Worm (Caenorhabditis elegans): ENCODE data around the gene srsx-26.

Gene srsx-26

ce11 chrV:10120898-10121297, 27.6 kb upstream of the srsx-26 start, which contains the start of gene srxa-18:
TSS of gene srxa-18 (minus strand) at chrV:10120997.
- no peak for TF ChIP-seq nhr-80 (tag; optimal IDR thresholded peaks at IDR 0.05)
- TF ChIP-seq egl-18 (GFP tag; IDR thresholded peaks at IDR 0.05) = no peak

ce11 chrV:10122670-10123069, 25.8 kb upstream of the srsx-26 start, which contains the start of gene srxa-19:
TSS of gene srxa-19 (minus strand) at chrV:10122770.
- TF ChIP-seq cebp-2 (GFP tag; IDR thresholded peaks at IDR 0.05) (no peak), hmg-1.2 (GFP tag; IDR thresholded peaks at IDR 0.05) (no peak), madf-10 (tag; optimal IDR thresholded peaks at IDR 0.05) (no peak), F10E7.11 (tag; optimal IDR thresholded peaks at IDR 0.05) (no peak), madf-6 (GFP tag; IDR thresholded peaks at IDR 0.05) (no peak), madf-8 (GFP tag; conservative IDR thresholded peaks at IDR 0.05) (no peak), aptf-3 (GFP tag; IDR thresholded peaks at IDR 0.05) (no peak), B0336.3 (GFP tag; IDR thresholded peaks at IDR 0.05) (no peak), ceh-79 (tag; optimal IDR thresholded peaks at IDR 0.05) (no peak), xnd-1 (tag; optimal IDR thresholded peaks at IDR 0.05) (no peak), rpc-1 (optimal IDR thresholded peaks at IDR 0.05) (no peak), rpc-1 (tag; optimal IDR thresholded peaks at IDR 0.05) (no peak), D2030.7 (GFP tag; IDR thresholded peaks at IDR 0.05) (no peak), nfyb-1 (GFP tag; IDR thresholded peaks at IDR 0.05) (no peak), K12H6.12 (tag; optimal IDR thresholded peaks at IDR 0.05) (no peak), pbrm-1 (GFP tag; IDR thresholded peaks at IDR 0.05) (no peak), rec-8 (tag; optimal IDR thresholded peaks at IDR 0.05) (no peak), F37B4.10 (GFP tag; IDR thresholded peaks at IDR 0.05) (no peak), lin-54 (GFP tag; optimal IDR thresholded peaks at IDR 0.05) (no peak), hrde-1 (tag; optimal IDR thresholded peaks at IDR 0.05; ENCODE audit: borderline replicate concordance) (no peak), hmg-20 (GFP tag; IDR thresholded peaks at IDR 0.05) (no peak)

ce11 chrV:10123324-10123723, 25.1 kb upstream of the srsx-26 start, which contains the start of gene C08B6.6:
TSS of gene C08B6.6 (plus strand) at chrV:10123624.
- no peak for TF ChIP-seq cebp-2 (GFP tag; IDR thresholded peaks at IDR 0.05)
- no peak for TF ChIP-seq cebp-1 (GFP tag; IDR thresholded peaks at IDR 0.05)
- no peak for TF ChIP-seq cebp-1 (tag; optimal IDR thresholded peaks at IDR 0.05)
- no peak for TF ChIP-seq F49E8.2 (tag; optimal IDR thresholded peaks at IDR 0.05; ENCODE audit: insufficient read depth)
- TF ChIP-seq die-1 (tag; optimal IDR thresholded peaks at IDR 0.05) = no peak
- no peak for TF ChIP-seq nfyb-1 (GFP tag; IDR thresholded peaks at IDR 0.05)
- no peak for TF ChIP-seq snpc-1.1 (tag; optimal IDR thresholded peaks at IDR 0.05; ENCODE audit: insufficient read depth)
- TF ChIP-seq ceh-58 (GFP tag; IDR thresholded peaks at IDR 0.05) = no peak
- no peak for TF ChIP-seq F39B2.1 (GFP tag; IDR thresholded peaks at IDR 0.05)
- no peak for TF ChIP-seq aptf-3 (GFP tag; IDR thresholded peaks at IDR 0.05)
- no peak for TF ChIP-seq pha-4 (tag; optimal IDR thresholded peaks at IDR 0.05)
- TF ChIP-seq nhr-120 (GFP tag; IDR thresholded peaks at IDR 0.05) = no peak
- no peak for TF ChIP-seq T07F8.4 (tag; optimal IDR thresholded peaks at IDR 0.05)

ce11 chrV:10124799-10125548, 23.5 kb upstream of the srsx-26 start, which contains the start of gene C08B6.10:
TSS of gene C08B6.10 (plus strand) at chrV:10125498.
- TF ChIP-seq B0035.1 (tag; optimal IDR thresholded peaks at IDR 0.05) (no peak), hsf-1 (GFP tag; IDR thresholded peaks at IDR 0.05) (no peak), Y95B8A.8 (GFP tag; IDR thresholded peaks at IDR 0.05) (no peak), nfyb-1 (GFP tag; IDR thresholded peaks at IDR 0.05) (no peak), ztf-18 (tag; optimal IDR thresholded peaks at IDR 0.05) (no peak), lin-35 (GFP tag; optimal IDR thresholded peaks at IDR 0.05) (no peak), nhr-90 (tag; optimal IDR thresholded peaks at IDR 0.05) (no peak), pbrm-1 (GFP tag; IDR thresholded peaks at IDR 0.05) (no peak), ama-1 (optimal IDR thresholded peaks at IDR 0.05) (no peak), ama-1 (GFP tag; optimal IDR thresholded peaks at IDR 0.05) (no peak), snpc-1.3 (tag; optimal IDR thresholded peaks at IDR 0.05; ENCODE audit: insufficient read depth) (no peak), him-1 (tag; optimal IDR thresholded peaks at IDR 0.05) (no peak), tbp1 (GFP tag; optimal IDR thresholded peaks at IDR 0.05) (no peak), atf-7 (tag; optimal IDR thresholded peaks at IDR 0.05) (no peak)

All from whole organism, young adult.